Worm (Caenorhabditis elegans): ENCODE measurements around the gene ocr-1.
A peak's percentile ranks its signal among the peaks of the same experiment; 100 is the strongest.

The ocr-1 gene

DNA sequence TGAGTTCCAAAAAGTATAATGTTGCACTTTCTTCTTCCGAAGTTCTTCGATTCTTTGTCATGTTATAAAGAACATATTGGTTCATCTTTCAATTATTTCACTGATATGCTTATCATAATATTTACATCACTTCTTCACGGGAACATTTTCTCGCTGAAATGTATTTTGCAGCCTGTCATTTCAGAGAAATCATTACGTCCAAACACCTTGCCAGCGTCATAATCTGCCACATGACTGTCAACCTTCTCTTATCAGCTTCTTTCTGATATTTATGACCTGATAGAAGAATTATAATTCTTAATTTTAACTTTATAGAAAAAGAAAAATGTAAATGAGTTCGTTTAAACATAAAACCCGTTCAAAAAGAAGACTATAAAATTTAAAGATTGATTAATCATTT is 37.9 kb downstream of the ocr-1 start:
- TF ChIP-seq pha-4 (tag; optimal IDR thresholded peaks at IDR 0.05) (peak; percentile 46), B0035.1 (tag; optimal IDR thresholded peaks at IDR 0.05) (no peak), Y67H2A.10 (GFP tag; conservative IDR thresholded peaks at IDR 0.05) (no peak), pbrm-1 (GFP tag; IDR thresholded peaks at IDR 0.05) (no peak), akir-1 (GFP tag; optimal IDR thresholded peaks at IDR 0.05) (no peak), ekl-4 (GFP tag; IDR thresholded peaks at IDR 0.05) (no peak), nfyb-1 (GFP tag; IDR thresholded peaks at IDR 0.05) (0 out of 2 replicates have a peak, but pooled peaks have one; percentile 17), snpc-4 (GFP tag; optimal IDR thresholded peaks at IDR 0.05) (no peak), snpc-4 (tag; optimal IDR thresholded peaks at IDR 0.05) (peak in 1 of 4 experiments; percentile 16), ets-4 (GFP tag; optimal IDR thresholded peaks at IDR 0.05) (peak; percentile 24), snpc-3.4 (tag; optimal IDR thresholded peaks at IDR 0.05) (no peak), rcor-1 (GFP tag; IDR thresholded peaks at IDR 0.05) (no peak), atf-7 (tag; optimal IDR thresholded peaks at IDR 0.05) (peak; percentile 91), let-607 (tag; optimal IDR thresholded peaks at IDR 0.05) (peak in 1 of 2 experiments; percentile 73), chd-7 (tag; optimal IDR thresholded peaks at IDR 0.05) (peak; percentile 8), C06A6.2 (GFP tag; conservative IDR thresholded peaks at IDR 0.05) (no peak), hsf-1 (GFP tag; IDR thresholded peaks at IDR 0.05) (no peak), cebp-1 (GFP tag; IDR thresholded peaks at IDR 0.05) (no peak), cebp-1 (tag; optimal IDR thresholded peaks at IDR 0.05) (peak; percentile 42), sptf-2 (GFP tag; optimal IDR thresholded peaks at IDR 0.05) (no peak), unc-62 (GFP tag; optimal IDR thresholded peaks at IDR 0.05) (peak; percentile 69), snpc-1.3 (tag; optimal IDR thresholded peaks at IDR 0.05; ENCODE audit: insufficient read depth) (no peak), zfh-2 (GFP tag; conservative IDR thresholded peaks at IDR 0.05) (no peak), tbp1 (GFP tag; optimal IDR thresholded peaks at IDR 0.05) (peak; percentile 40), nhr-80 (tag; optimal IDR thresholded peaks at IDR 0.05) (peak; percentile 89), T07F8.4 (tag; optimal IDR thresholded peaks at IDR 0.05) (no peak), lag-1 (GFP tag; IDR thresholded peaks at IDR 0.05) (no peak), madf-10 (tag; optimal IDR thresholded peaks at IDR 0.05) (peak; percentile 46), F57A8.1 (GFP tag; optimal IDR thresholded peaks at IDR 0.05) (no peak), ztf-22 (GFP tag; optimal IDR thresholded peaks at IDR 0.05) (peak; percentile 90), nhr-179 (tag; optimal IDR thresholded peaks at IDR 0.05) (no peak), lin-54 (GFP tag; optimal IDR thresholded peaks at IDR 0.05) (peak; percentile 41)

DNA sequence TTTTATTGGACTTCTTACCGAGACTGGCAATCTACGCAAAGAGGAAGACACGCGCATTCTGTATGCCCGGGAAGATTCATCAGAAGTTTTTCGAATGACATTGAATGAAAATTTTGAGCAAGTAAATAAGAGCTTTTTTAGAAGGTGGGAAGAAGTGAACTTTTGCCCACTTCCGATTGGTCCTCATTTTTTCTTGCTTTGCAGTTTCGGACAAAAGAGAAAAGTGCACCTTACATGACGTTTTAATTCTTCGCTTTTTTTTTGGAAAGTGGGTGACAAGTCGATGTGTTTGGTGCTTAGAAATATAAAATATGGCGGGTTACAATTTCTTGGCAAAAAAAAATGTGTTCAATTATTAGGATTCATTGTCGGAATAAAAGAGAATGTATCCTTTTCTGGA is 40.2 kb downstream of the ocr-1 start, which contains the start of gene secs-1:
TSS of gene secs-1 (minus strand) at position 101 of the 400 bp plus-strand sequence.
- no peak for TF ChIP-seq die-1 (tag; optimal IDR thresholded peaks at IDR 0.05)
- no peak for TF ChIP-seq bed-2 (GFP tag; IDR thresholded peaks at IDR 0.05)
- no peak for TF ChIP-seq ceh-79 (tag; optimal IDR thresholded peaks at IDR 0.05)
- no peak for TF ChIP-seq nfya-1 (tag; optimal IDR thresholded peaks at IDR 0.05; ENCODE audit: borderline replicate concordance, insufficient read depth)
- no peak for TF ChIP-seq ztf-26 (tag; optimal IDR thresholded peaks at IDR 0.05)
- no peak for TF ChIP-seq hlh-26 (GFP tag; conservative IDR thresholded peaks at IDR 0.05)
- TF ChIP-seq mcd-1 (GFP tag; IDR thresholded peaks at IDR 0.05): no peak
- no peak for TF ChIP-seq snpc-4 (GFP tag; optimal IDR thresholded peaks at IDR 0.05)
- TF ChIP-seq snpc-4 (tag; optimal IDR thresholded peaks at IDR 0.05): no peak
- TF ChIP-seq ceh-40 (GFP tag; IDR thresholded peaks at IDR 0.05): no peak
- TF ChIP-seq K12H6.12 (tag; optimal IDR thresholded peaks at IDR 0.05): no peak
- no peak for TF ChIP-seq nhr-80 (tag; optimal IDR thresholded peaks at IDR 0.05)
- no peak for TF ChIP-seq lsl-1 (GFP tag; optimal IDR thresholded peaks at IDR 0.05)
- TF ChIP-seq ekl-4 (GFP tag; IDR thresholded peaks at IDR 0.05): no peak
- TF ChIP-seq hmg-1.2 (GFP tag; IDR thresholded peaks at IDR 0.05): no peak

All from whole organism, young adult.